Fruit fly (Drosophila melanogaster) whole organism, adult: Measurements from ENCODE around the gene CG12402.

Experiments used
- CG11617 ChIP-seq: fragments of 200-800 bp; sonication (Bioruptor generic); optimal IDR thresholded peaks from 2 replicates; lab custom pipeline; 2017; ENCODE audit warnings: mild to moderate bottlenecking, missing biosample characterization, missing genetic modification reagents, missing genetic modification characterization
- CG14711 ChIP-seq: fragments of 200-800 bp; sonication (Bioruptor generic); optimal IDR thresholded peaks from 2 replicates; lab custom pipeline; 2018; ENCODE audit warnings: missing biosample characterization, mild to moderate bottlenecking, missing genetic modification characterization, moderate library complexity
- CG1620 ChIP-seq: fragments of 200-800 bp; sonication (Bioruptor generic); optimal IDR thresholded peaks from 2 replicates; lab custom pipeline; 2016; ENCODE audit warnings: missing biosample characterization, missing genetic modification characterization
- CG33017 ChIP-seq: fragments of 200-800 bp; sonication (Bioruptor generic); optimal IDR thresholded peaks from 2 replicates; lab custom pipeline; 2018; ENCODE audit warnings: missing biosample characterization, mild to moderate bottlenecking, missing genetic modification characterization, moderate library complexity
- CG5204 ChIP-seq: fragments of 200-800 bp; sonication (Bioruptor generic); optimal IDR thresholded peaks from 2 replicates; lab custom pipeline; 2016; ENCODE audit warnings: missing biosample characterization, missing genetic modification characterization
- CG7045 ChIP-seq: fragments of 200-800 bp; sonication (Bioruptor generic); optimal IDR thresholded peaks from 2 replicates; lab custom pipeline; 2017; ENCODE audit warnings: missing biosample characterization, mild to moderate bottlenecking, missing genetic modification characterization
- CG7101 ChIP-seq: fragments of 200-800 bp; sonication (Bioruptor generic); optimal IDR thresholded peaks from 2 replicates; lab custom pipeline; 2018; ENCODE audit warnings: missing biosample characterization, mild to moderate bottlenecking, missing genetic modification characterization, moderate library complexity
- Clk ChIP-seq: fragments of 200-800 bp; sonication (Bioruptor generic); optimal IDR thresholded peaks from 2 replicates; lab custom pipeline; 2017; ENCODE audit warnings: missing biosample characterization, missing genetic modification characterization
- Crg-1 ChIP-seq: fragments of 200-800 bp; sonication (Bioruptor generic); optimal IDR thresholded peaks from 2 replicates; lab custom pipeline; 2016; ENCODE audit warnings: missing biosample characterization, missing genetic modification characterization
- Hr96 ChIP-seq: fragments of 200-800 bp; sonication (Bioruptor generic); optimal IDR thresholded peaks from 2 replicates; lab custom pipeline; 2016; ENCODE audit warnings: missing biosample characterization, missing genetic modification characterization
- Mnt ChIP-seq: fragments of 200-800 bp; sonication (Bioruptor generic); optimal IDR thresholded peaks from 2 replicates; lab custom pipeline; 2016; ENCODE audit warnings: missing biosample characterization, mild to moderate bottlenecking, missing genetic modification characterization
- bab1 ChIP-seq: fragments of 200-800 bp; sonication (Bioruptor generic); optimal IDR thresholded peaks from 3 replicates; lab custom pipeline; 2019; ENCODE audit warnings: missing biosample characterization, mild to moderate bottlenecking, missing genetic modification characterization, moderate library complexity
- cic ChIP-seq: fragments of 200-800 bp; sonication (Bioruptor generic); optimal IDR thresholded peaks from 2 replicates; lab custom pipeline; 2017; ENCODE audit warnings: missing biosample characterization, mild to moderate bottlenecking, missing genetic modification characterization, moderate library complexity
- cnc ChIP-seq, 2 experiments: fragments of >200 bp; optimal IDR thresholded peaks; 2 replicates each; lab custom pipeline; 2017
- kay ChIP-seq: fragments of 200-800 bp; sonication (Bioruptor generic); peaks from one replicate; lab custom pipeline; 2016; ENCODE audit warnings: missing biosample characterization, missing genetic modification characterization, borderline replicate concordance
- ovo ChIP-seq: fragments of 200-800 bp; sonication (Bioruptor generic); optimal IDR thresholded peaks from 2 replicates; lab custom pipeline; 2016; ENCODE audit warnings: missing biosample characterization, missing genetic modification characterization
- pad ChIP-seq: fragments of 200-800 bp; sonication (Bioruptor generic); optimal IDR thresholded peaks from 3 replicates; lab custom pipeline; 2017; ENCODE audit warnings: missing biosample characterization, missing genetic modification characterization, mild to moderate bottlenecking, moderate library complexity, missing genetic modification reagents
- tj ChIP-seq: fragments of 200-800 bp; sonication (Bioruptor generic); optimal IDR thresholded peaks from 3 replicates; lab custom pipeline; 2017; ENCODE audit warnings: missing biosample characterization, mild to moderate bottlenecking, missing genetic modification characterization, moderate library complexity
- toe ChIP-seq: fragments of 200-800 bp; sonication (Bioruptor generic); optimal IDR thresholded peaks from 2 replicates; lab custom pipeline; 2016; ENCODE audit warnings: missing biosample characterization, missing genetic modification characterization

Gene CG12402

dm6 chr3R:14116088-14116487 lies 8.0 kb upstream of the CG12402 start:
- no peak for TF ChIP-seq kay (GFP tag; lab: Kevin White, UChicago)
- TF ChIP-seq pad (GFP tag; lab: Kevin White, UChicago), result no peak
- TF ChIP-seq CG33017 (tag; lab: Kevin White, UChicago), result no peak
- TF ChIP-seq tj, result no peak
- no peak for TF ChIP-seq CG7045 (GFP tag; lab: Kevin White, UChicago)
- TF ChIP-seq Mnt (GFP tag; lab: Kevin White, UChicago), result no peak
- no peak for TF ChIP-seq Clk (GFP tag; lab: Kevin White, UChicago)

dm6 chr3R:14112066-14112465 lies 3.9 kb upstream of the CG12402 start, which contains the start of gene CG14357:
Gene CG14357 (minus strand): TSS chr3R:14112166.
- no peak for TF ChIP-seq cic (GFP tag; lab: Kevin White, UChicago)
- TF ChIP-seq Hr96 (GFP tag; lab: Kevin White, UChicago), result no peak
- TF ChIP-seq ovo (GFP tag; lab: Kevin White, UChicago), result no peak
- TF ChIP-seq CG7101 (tag; lab: Kevin White, UChicago), result no peak
- no peak for TF ChIP-seq CG11617 (GFP tag; lab: Kevin White, UChicago)
- TF ChIP-seq Clk (GFP tag; lab: Kevin White, UChicago), result no peak
- no peak for TF ChIP-seq Crg-1
- no peak for TF ChIP-seq Mnt (GFP tag; lab: Kevin White, UChicago)
- TF ChIP-seq cnc (optimal IDR thresholded peaks at IDR 0.05; lab: Kevin White, UChicago), result no peak
- TF ChIP-seq CG5204, result no peak
- TF ChIP-seq CG1620 (GFP tag; lab: Kevin White, UChicago), result no peak
- no peak for TF ChIP-seq toe (GFP tag; lab: Kevin White, UChicago)

dm6 chr3R:14109145-14109544 lies 1.0 kb upstream of the CG12402 start, which contains the start of gene Or88a:
Gene Or88a (plus strand): TSS chr3R:14109445.
- TF ChIP-seq cnc (optimal IDR thresholded peaks at IDR 0.05; lab: Kevin White, UChicago) (no peak), cic (GFP tag; lab: Kevin White, UChicago) (no peak), tj (no peak), CG1620 (GFP tag; lab: Kevin White, UChicago) (no peak), Hr96 (GFP tag; lab: Kevin White, UChicago) (no peak), CG11617 (GFP tag; lab: Kevin White, UChicago) (no peak), CG7045 (GFP tag; lab: Kevin White, UChicago) (no peak), pad (GFP tag; lab: Kevin White, UChicago) (no peak), Clk (GFP tag; lab: Kevin White, UChicago) (no peak), Crg-1 (no peak)

dm6 chr3R:14107597-14107996 lies 524 bp downstream of the CG12402 start:
- TF ChIP-seq toe (GFP tag; lab: Kevin White, UChicago), result no peak
- no peak for TF ChIP-seq tj
- TF ChIP-seq CG11617 (GFP tag; lab: Kevin White, UChicago), result no peak
- TF ChIP-seq cnc (optimal IDR thresholded peaks at IDR 0.05; lab: Kevin White, UChicago), result no peak
- no peak for TF ChIP-seq Crg-1
- no peak for TF ChIP-seq CG33017 (tag; lab: Kevin White, UChicago)
- no peak for TF ChIP-seq pad (GFP tag; lab: Kevin White, UChicago)
- TF ChIP-seq Clk (GFP tag; lab: Kevin White, UChicago), result no peak
- TF ChIP-seq cic (GFP tag; lab: Kevin White, UChicago), result no peak
- TF ChIP-seq CG7045 (GFP tag; lab: Kevin White, UChicago), result no peak
- no peak for TF ChIP-seq Hr96 (GFP tag; lab: Kevin White, UChicago)
- TF ChIP-seq Mnt (GFP tag; lab: Kevin White, UChicago), result no peak
- TF ChIP-seq kay (GFP tag; lab: Kevin White, UChicago), result no peak
- TF ChIP-seq ovo (GFP tag; lab: Kevin White, UChicago), result no peak
- TF ChIP-seq CG5204, result no peak

- no peak for TF ChIP-seq CG7045 (GFP tag; lab: Kevin White, UChicago)
These were observed 5.1 kb downstream of the CG12402 start, which contains the start of gene PK1-R for dm6 chr3R:14103022-14103421. Gene PK1-R (minus strand): TSS chr3R:14103122.

dm6 chr3R:14100962-14101361 lies 7.2 kb downstream of the CG12402 start:
- no peak for TF ChIP-seq CG5204

- TF ChIP-seq toe (GFP tag; lab: Kevin White, UChicago) (peak; percentile 10), bab1 (GFP tag; lab: Kevin White, UChicago) (no peak)
These were observed 9.5 kb downstream of the CG12402 start for dm6 chr3R:14098527-14099109.

- TF ChIP-seq CG14711 (no peak), ovo (GFP tag; lab: Kevin White, UChicago) (no peak), CG7045 (GFP tag; lab: Kevin White, UChicago) (no peak), tj (no peak)
These were observed 10.1 kb downstream of the CG12402 start, which contains the start of gene CG9920 for dm6 chr3R:14097980-14098379. Gene CG9920 (minus strand): TSS chr3R:14098080.
